Fruit fly (Drosophila melanogaster) whole organism, embryonic: Measurements from ENCODE around the gene LPCAT.

ENCODE experiments used
- B-H2 ChIP-seq: fragments of 200-800 bp; sonication (Bioruptor generic); optimal IDR thresholded peaks from 2 replicates; lab custom pipeline; 2018; ENCODE audit warnings: missing biosample characterization, mild to moderate bottlenecking, missing genetic modification characterization
- Bdp1 ChIP-seq: fragments of 200-800 bp; sonication (Bioruptor generic); optimal IDR thresholded peaks from 3 replicates; lab custom pipeline; 2016; ENCODE audit warnings: missing biosample characterization, missing genetic modification characterization
- CG10431 ChIP-seq: fragments of 200-800 bp; sonication (Bioruptor generic); optimal IDR thresholded peaks from 3 replicates; lab custom pipeline; 2018; ENCODE audit warnings: missing biosample characterization, mild to moderate bottlenecking, missing genetic modification characterization
- CG10543 ChIP-seq: fragments of 200-800 bp; sonication (Bioruptor generic); optimal IDR thresholded peaks from 3 replicates; lab custom pipeline; 2017; ENCODE audit warnings: missing biosample characterization, mild to moderate bottlenecking, missing genetic modification characterization, moderate library complexity
- CG12155 ChIP-seq: fragments of 200-800 bp; sonication (Bioruptor generic); optimal IDR thresholded peaks from 3 replicates; lab custom pipeline; 2016; ENCODE audit warnings: missing biosample characterization, missing genetic modification characterization
- CG13894 ChIP-seq: fragments of 200-800 bp; sonication (Bioruptor generic); optimal IDR thresholded peaks from 3 replicates; lab custom pipeline; 2018; ENCODE audit warnings: missing biosample characterization, mild to moderate bottlenecking, missing genetic modification characterization, moderate library complexity
- CG1529 ChIP-seq: fragments of 200-800 bp; sonication (Bioruptor generic); optimal IDR thresholded peaks from 3 replicates; lab custom pipeline; 2018; ENCODE audit warnings: missing biosample characterization, missing genetic modification characterization
- CG15696 ChIP-seq: fragments of 200-800 bp; sonication (Bioruptor generic); optimal IDR thresholded peaks from 2 replicates; lab custom pipeline; 2019; ENCODE audit warnings: missing biosample characterization, mild to moderate bottlenecking, missing genetic modification characterization, moderate library complexity
- CG17361 ChIP-seq: fragments of 200-800 bp; sonication (Bioruptor generic); IDR thresholded peaks from 3 replicates; pipeline ENCODE4 v1.3.6; 2022; ENCODE audit warnings: missing biosample characterization, missing genetic modification characterization
- CG17829 ChIP-seq: fragments of 200-800 bp; optimal IDR thresholded peaks from 2 replicates; lab custom pipeline; 2019; ENCODE audit warnings: missing biosample characterization, mild to moderate bottlenecking, missing genetic modification characterization, moderate library complexity
- CG2875 ChIP-seq: fragments of 200-800 bp; sonication (Bioruptor generic); optimal IDR thresholded peaks from 2 replicates; lab custom pipeline; 2017; ENCODE audit warnings: missing biosample characterization, mild to moderate bottlenecking, missing genetic modification characterization, missing genetic modification reagents
- CG31224 ChIP-seq: fragments of 200-800 bp; sonication (Bioruptor generic); IDR thresholded peaks from 2 replicates; pipeline ENCODE4 v1.3.6; 2022; ENCODE audit warnings: missing biosample characterization, missing genetic modification characterization
- CG3995 ChIP-seq: fragments of 200-800 bp; sonication (Bioruptor generic); optimal IDR thresholded peaks from 3 replicates; lab custom pipeline; 2016; ENCODE audit warnings: missing biosample characterization, missing genetic modification characterization
- CG6175 ChIP-seq: fragments of 200-800 bp; sonication (Bioruptor generic); IDR thresholded peaks from 3 replicates; pipeline ENCODE4 v1.3.6; 2022; ENCODE audit warnings: missing biosample characterization, missing genetic modification characterization
- CG6254 ChIP-seq: fragments of 200-800 bp; sonication (Bioruptor generic); optimal IDR thresholded peaks from 3 replicates; lab custom pipeline; 2017; ENCODE audit warnings: mild to moderate bottlenecking, missing biosample characterization, missing genetic modification reagents, missing genetic modification characterization
- CG7372 ChIP-seq: fragments of 200-800 bp; sonication (Bioruptor generic); IDR thresholded peaks from 2 replicates; pipeline ENCODE4 v1.3.6; 2022; ENCODE audit warnings: missing biosample characterization, missing genetic modification characterization
- CG7928 ChIP-seq: fragments of 200-800 bp; sonication (Bioruptor generic); optimal IDR thresholded peaks from 2 replicates; lab custom pipeline; 2017; ENCODE audit warnings: missing biosample characterization, mild to moderate bottlenecking, missing genetic modification characterization
- CG8924 ChIP-seq: fragments of 200-800 bp; optimal IDR thresholded peaks from 3 replicates; lab custom pipeline; 2019; ENCODE audit warnings: missing biosample characterization, mild to moderate bottlenecking, missing genetic modification characterization, moderate library complexity
- CG8944 ChIP-seq: fragments of 200-800 bp; sonication (Bioruptor generic); optimal IDR thresholded peaks from 3 replicates; lab custom pipeline; 2016; ENCODE audit warnings: missing biosample characterization, missing genetic modification characterization
- CG9727 ChIP-seq: fragments of 200-800 bp; sonication (Bioruptor generic); optimal IDR thresholded peaks from 3 replicates; lab custom pipeline; 2017; ENCODE audit warnings: missing biosample characterization, mild to moderate bottlenecking, missing genetic modification characterization
- Dad ChIP-seq: fragments of 200-800 bp; sonication (Bioruptor generic); optimal IDR thresholded peaks from 3 replicates; lab custom pipeline; 2016; ENCODE audit warnings: missing biosample characterization, missing genetic modification characterization
- Dfd ChIP-seq, 2 experiments: fragments of >200 bp; optimal IDR thresholded peaks; 2 replicates each; lab custom pipeline; 2017; ENCODE audit warnings: missing biosample characterization in 2 of 2, missing genetic modification characterization in 2 of 2
- E2f1 ChIP-seq: fragments of 200-800 bp; sonication (Bioruptor generic); IDR thresholded peaks from 2 replicates; pipeline ENCODE4 v1.3.6; 2022; ENCODE audit warnings: missing biosample characterization, missing genetic modification characterization
- Ets97D ChIP-seq: fragments of 200-800 bp; sonication (Bioruptor generic); optimal IDR thresholded peaks from 3 replicates; lab custom pipeline; 2016; ENCODE audit warnings: missing biosample characterization, missing genetic modification characterization
- H2.0 ChIP-seq: fragments of 200-800 bp; sonication (Bioruptor generic); IDR thresholded peaks from 2 replicates; pipeline ENCODE4 v1.3.6; 2022; ENCODE audit warnings: missing biosample characterization, missing genetic modification characterization
- Kr ChIP-seq: fragments of 200-800 bp; sonication (Bioruptor generic); optimal IDR thresholded peaks from 2 replicates; lab custom pipeline; 2017; ENCODE audit warnings: missing biosample characterization, mild to moderate bottlenecking, missing genetic modification characterization
- NFAT ChIP-seq: fragments of 200-800 bp; sonication (Bioruptor generic); IDR thresholded peaks from 2 replicates; pipeline ENCODE4 v1.3.6; 2022; ENCODE audit warnings: missing biosample characterization, missing genetic modification characterization
- Nf-YB ChIP-seq: fragments of 200-800 bp; sonication (Bioruptor generic); optimal IDR thresholded peaks from 3 replicates; lab custom pipeline; 2019; ENCODE audit warnings: missing biosample characterization, mild to moderate bottlenecking, missing genetic modification characterization, moderate library complexity
- Ptx1 ChIP-seq: fragments of 200-800 bp; sonication (Bioruptor generic); IDR thresholded peaks from 2 replicates; pipeline ENCODE4 v1.3.6; 2022; ENCODE audit warnings: missing biosample characterization, missing genetic modification characterization
- Xrp1 ChIP-seq: fragments of 200-800 bp; sonication (Bioruptor generic); IDR thresholded peaks from 2 replicates; pipeline ENCODE4 v1.3.6; 2022; ENCODE audit warnings: missing biosample characterization, missing genetic modification characterization
- ap ChIP-seq: fragments of 200-800 bp; sonication (Bioruptor generic); IDR thresholded peaks from 2 replicates; pipeline ENCODE4 v1.3.6; 2022; ENCODE audit warnings: missing biosample characterization, missing genetic modification characterization
- bcd ChIP-seq: fragments of 200-800 bp; sonication (Bioruptor generic); optimal IDR thresholded peaks from 2 replicates; lab custom pipeline; 2017; ENCODE audit warnings: missing biosample characterization, mild to moderate bottlenecking, missing genetic modification characterization
- btn ChIP-seq: fragments of 200-800 bp; sonication (Bioruptor generic); optimal IDR thresholded peaks from 2 replicates; lab custom pipeline; 2016; ENCODE audit warnings: missing biosample characterization, missing genetic modification characterization
- chif ChIP-seq, 2 experiments: fragments of 200-800 bp; sonication (Bioruptor generic); optimal IDR thresholded peaks; 3 replicates each; lab custom pipeline; 2016; ENCODE audit warnings: missing biosample characterization in 2 of 2, missing genetic modification characterization in 2 of 2
- emc ChIP-seq: fragments of 200-800 bp; sonication (Bioruptor generic); optimal IDR thresholded peaks from 2 replicates; lab custom pipeline; 2016; ENCODE audit warnings: missing biosample characterization, missing genetic modification characterization
- gem ChIP-seq: fragments of 200-800 bp; sonication (Bioruptor generic); optimal IDR thresholded peaks from 2 replicates; lab custom pipeline; 2019; ENCODE audit warnings: missing biosample characterization, mild to moderate bottlenecking, missing genetic modification characterization, moderate library complexity
- gsb ChIP-seq: fragments of 200-800 bp; sonication (Bioruptor generic); IDR thresholded peaks from 2 replicates; pipeline ENCODE4 v1.3.6; 2022; ENCODE audit warnings: missing biosample characterization, missing genetic modification characterization
- h ChIP-seq: fragments of >200 bp; optimal IDR thresholded peaks from 2 replicates; lab custom pipeline; 2017
- ind ChIP-seq: fragments of 200-800 bp; sonication (Bioruptor generic); optimal IDR thresholded peaks from 3 replicates; lab custom pipeline; 2016; ENCODE audit warnings: missing biosample characterization, missing genetic modification characterization
- kay ChIP-seq: fragments of 200-800 bp; sonication (Bioruptor generic); optimal IDR thresholded peaks from 2 replicates; lab custom pipeline; 2016; ENCODE audit warnings: missing biosample characterization, missing genetic modification characterization
- mam ChIP-seq: fragments of 200-800 bp; sonication (Bioruptor generic); optimal IDR thresholded peaks from 3 replicates; lab custom pipeline; 2016; ENCODE audit warnings: missing biosample characterization, missing genetic modification characterization
- nerfin-2 ChIP-seq: fragments of 200-800 bp; sonication (Bioruptor generic); IDR thresholded peaks from 2 replicates; pipeline ENCODE4 v1.3.6; 2022; ENCODE audit warnings: missing biosample characterization, missing genetic modification characterization; ENCODE audit not compliant: partially characterized antibody
- nmo ChIP-seq: fragments of 200-800 bp; sonication (Bioruptor generic); optimal IDR thresholded peaks from 2 replicates; lab custom pipeline; 2018; ENCODE audit warnings: missing biosample characterization, mild to moderate bottlenecking, missing genetic modification characterization, moderate library complexity
- oc ChIP-seq: fragments of 200-800 bp; sonication (Bioruptor generic); optimal IDR thresholded peaks from 2 replicates; lab custom pipeline; 2018; ENCODE audit warnings: missing biosample characterization, mild to moderate bottlenecking, missing genetic modification characterization, moderate library complexity
- p53 ChIP-seq: fragments of 200-800 bp; sonication (Bioruptor generic); optimal IDR thresholded peaks from 2 replicates; lab custom pipeline; 2016; ENCODE audit warnings: missing biosample characterization, missing genetic modification characterization
- pnt ChIP-seq: fragments of 200-800 bp; sonication (Bioruptor generic); optimal IDR thresholded peaks from 3 replicates; lab custom pipeline; 2016; ENCODE audit warnings: missing biosample characterization, missing genetic modification characterization
- psq ChIP-seq: fragments of 200-800 bp; sonication (Bioruptor generic); optimal IDR thresholded peaks from 2 replicates; lab custom pipeline; 2017; ENCODE audit warnings: missing biosample characterization, missing genetic modification characterization
- pum ChIP-seq: fragments of 200-800 bp; sonication (Bioruptor generic); optimal IDR thresholded peaks from 2 replicates; lab custom pipeline; 2016; ENCODE audit warnings: missing biosample characterization, missing genetic modification characterization
- sd ChIP-seq: fragments of 200-800 bp; sonication (Bioruptor generic); optimal IDR thresholded peaks from 3 replicates; lab custom pipeline; 2018; ENCODE audit warnings: missing biosample characterization, mild to moderate bottlenecking, missing genetic modification characterization, moderate library complexity
- slbo ChIP-seq: fragments of 200-800 bp; sonication (Bioruptor generic); IDR thresholded peaks from 2 replicates; pipeline ENCODE4 v1.3.6; 2022; ENCODE audit warnings: missing biosample characterization, missing genetic modification characterization
- z ChIP-seq: fragments of 200-800 bp; sonication (Bioruptor generic); IDR thresholded peaks from 3 replicates; pipeline ENCODE4 v1.3.6; 2022; ENCODE audit warnings: missing biosample characterization, missing genetic modification characterization

The LPCAT gene

dm6 chrX:9585359-9586002 lies 5.7 kb upstream of the LPCAT start, which contains the start of gene Hex-A (continued):
- TF ChIP-seq chif (GFP tag; optimal IDR thresholded peaks at IDR 0.05; lab: Kevin White, UChicago) (peak; percentile 91 to 92), CG17829 (peak; percentile 98), B-H2 (peak; percentile 98), z (peak; percentile 95), Dad (GFP tag; lab: Kevin White, UChicago) (peak; percentile 90), CG7928 (GFP tag; lab: Kevin White, UChicago) (peak; percentile 79), bcd (GFP tag; lab: Kevin White, UChicago) (peak; percentile 96), CG3995 (GFP tag; lab: Kevin White, UChicago) (peak; percentile 79), NFAT (peak; percentile 89), CG31224 (peak; percentile 85), CG9727 (peak; percentile 98), Xrp1 (peak; percentile 93), nmo (GFP tag; lab: Kevin White, UChicago) (peak; percentile 99), CG15696 (peak; percentile 84), CG7372 (GFP tag; lab: Robert Waterston, UW) (peak; percentile 91), CG6254 (peak; percentile 90), CG8944 (GFP tag; lab: Kevin White, UChicago) (peak; percentile 81), pnt (peak; percentile 82), kay (peak; percentile 96), ind (GFP tag; lab: Kevin White, UChicago) (peak; percentile 84), CG10431 (peak; percentile 91), psq (GFP tag; lab: Kevin White, UChicago) (peak; percentile 83), nerfin-2 (GFP tag; lab: Robert Waterston, UW) (no peak), Nf-YB (GFP tag; lab: Kevin White, UChicago) (peak; percentile 87), CG1529 (GFP tag; lab: Kevin White, UChicago) (peak; percentile 96), Bdp1 (GFP tag; lab: Kevin White, UChicago) (peak; percentile 82), ap (GFP tag; lab: Robert Waterston, UW) (peak; percentile 83), H2.0 (peak; percentile 85), CG12155 (GFP tag; lab: Kevin White, UChicago) (peak; percentile 81), E2f1 (GFP tag; lab: Robert Waterston, UW) (peak; percentile 86), emc (GFP tag; lab: Kevin White, UChicago) (peak; percentile 88), sd (peak; percentile 92), p53 (GFP tag; lab: Kevin White, UChicago) (peak; percentile 77), btn (GFP tag; lab: Kevin White, UChicago) (peak; percentile 81), CG8924 (tag; lab: Kevin White, UChicago) (peak; percentile 99), CG17361 (GFP tag; lab: Robert Waterston, UW) (peak; percentile 96), oc (tag; lab: Kevin White, UChicago) (peak; percentile 94), Ets97D (peak; percentile 53), gsb (peak; percentile 88), mam (GFP tag; lab: Kevin White, UChicago) (peak; percentile 92), gem (peak; percentile 99), CG2875 (GFP tag; lab: Kevin White, UChicago) (peak; percentile 88), CG13894 (tag; lab: Kevin White, UChicago) (peak; percentile 98), slbo (GFP tag; lab: Robert Waterston, UW) (peak; percentile 87), pum (GFP tag; lab: Kevin White, UChicago) (peak; percentile 91), Dfd (GFP tag; optimal IDR thresholded peaks at IDR 0.05; lab: Kevin White, UChicago) (no peak), Ptx1 (GFP tag; lab: Robert Waterston, UW) (peak; percentile 85), Kr (GFP tag; lab: Kevin White, UChicago) (no peak), h (lab: Kevin White, UChicago) (no peak), CG6175 (GFP tag; lab: Robert Waterston, UW) (peak; percentile 83; the same call in 2 of the 3 replicates), CG10543 (peak; percentile 100)
